Fruit fly (Drosophila melanogaster) Kc167 (cell line): ENCODE results near the gene chinmo.

Experiments used
- h ChIP-seq: fragments of >200 bp; optimal IDR thresholded peaks from 3 replicates; lab custom pipeline; 2018; ENCODE audit warnings: missing external identifiers
- psq ChIP-seq: fragments of >200 bp; optimal IDR thresholded peaks from 2 replicates; lab custom pipeline; 2017; ENCODE audit warnings: missing external identifiers

DNA sequence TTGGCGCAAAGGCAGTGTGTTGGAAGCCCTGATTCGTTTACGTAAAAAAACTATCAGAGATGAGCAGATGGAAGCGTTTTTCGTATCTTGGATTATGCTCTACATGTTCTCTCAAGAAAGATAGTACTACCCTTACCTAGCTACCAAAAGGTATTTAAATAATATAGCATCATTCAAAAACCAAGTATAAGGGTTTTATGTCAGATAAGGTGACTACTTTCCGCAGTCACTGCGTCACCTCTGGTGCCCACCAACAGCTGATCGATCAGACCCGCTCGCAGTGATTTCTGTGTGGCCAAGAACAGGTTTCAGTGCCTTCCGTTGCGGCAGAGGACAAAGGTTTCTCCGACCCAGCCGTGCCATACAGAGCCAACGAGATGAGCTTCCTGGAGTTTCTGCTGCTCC lies 78.6 kb downstream of the chinmo start, which contains the start of the genes Eno and CG31937:
- TF ChIP-seq h (no peak), psq (lab: Kevin White, UChicago) (no peak)
